Worm (Caenorhabditis elegans) whole organism, L1 larva: ENCODE measurements around the gene F15A4.2.

ENCODE experiments used
- C34B4.2 ChIP-seq: sonication (generic microtip); optimal IDR thresholded peaks from 2 replicates; lab custom pipeline; 2017; ENCODE audit warnings: mild to moderate bottlenecking, missing genetic modification characterization, missing compliant biosample characterization
- aly-2 ChIP-seq: fragments of 150-350 bp; optimal IDR thresholded peaks from 2 replicates; lab custom pipeline; 2014; ENCODE audit warnings: missing biosample characterization, missing genetic modification characterization
- isw-1 ChIP-seq: fragments of 200-800 bp; sonication (Bioruptor generic); IDR thresholded peaks from 2 replicates; pipeline ENCODE4 v1.3.6; 2022; ENCODE audit warnings: missing genetic modification characterization, missing compliant biosample characterization
- mep-1 ChIP-seq: fragments of 150-350 bp; optimal IDR thresholded peaks from 2 replicates; lab custom pipeline; 2014; ENCODE audit warnings: missing biosample characterization, missing genetic modification characterization
- nhr-20 ChIP-seq: sonication (generic microtip); optimal IDR thresholded peaks from 2 replicates; lab custom pipeline; 2016; ENCODE audit warnings: mild to moderate bottlenecking, missing genetic modification characterization, missing compliant biosample characterization
- nhr-237 ChIP-seq: fragments of 150-350 bp; optimal IDR thresholded peaks from 2 replicates; lab custom pipeline; 2014; ENCODE audit warnings: missing biosample characterization, missing genetic modification characterization
- nhr-77 ChIP-seq: fragments of 150-350 bp; optimal IDR thresholded peaks from 2 replicates; lab custom pipeline; 2014; ENCODE audit warnings: missing biosample characterization, missing genetic modification characterization
- skn-1 ChIP-seq: fragments of 150-350 bp; optimal IDR thresholded peaks from 2 replicates; lab custom pipeline; 2014; ENCODE audit warnings: missing biosample characterization, missing genetic modification characterization
- tbx-2 ChIP-seq: sonication (generic microtip); optimal IDR thresholded peaks from 2 replicates; lab custom pipeline; 2016; ENCODE audit warnings: missing genetic modification characterization, missing compliant biosample characterization
- zip-4 ChIP-seq: fragments of 200-800 bp; sonication (Bioruptor generic); optimal IDR thresholded peaks from 2 replicates; lab custom pipeline; 2018; ENCODE audit warnings: mild to moderate bottlenecking, missing genetic modification characterization, moderate library complexity, missing compliant biosample characterization

- no peak for TF ChIP-seq nhr-77 (tag; lab: Kevin White, UChicago)
- no peak for TF ChIP-seq tbx-2 (tag; lab: Kevin White, UChicago)
- TF ChIP-seq nhr-20 (tag; lab: Kevin White, UChicago): no peak
- TF ChIP-seq nhr-237 (tag; lab: Kevin White, UChicago): no peak
- TF ChIP-seq mep-1: no peak
- TF ChIP-seq isw-1: no peak
- no peak for TF ChIP-seq zip-4
- no peak for TF ChIP-seq C34B4.2 (tag; lab: Kevin White, UChicago)
- no peak for TF ChIP-seq skn-1 (tag; lab: Kevin White, UChicago)
- no peak for TF ChIP-seq aly-2 (tag; lab: Kevin White, UChicago)
Measured at ce11 chrII:12457275-12457674, 5.1 kb upstream of the F15A4.2 start, which contains the start of gene sre-38.
